Worm (Caenorhabditis elegans): Measurements from ENCODE around the gene prp-3.
A peak's percentile ranks its signal among the peaks of the same experiment; 100 is the strongest.
"Not testable (repeated sequence)": the region's sequence is repeated elsewhere in the genome, so short reads cannot be mapped to it uniquely, and the experiment has no call there.

Gene prp-3

DNA sequence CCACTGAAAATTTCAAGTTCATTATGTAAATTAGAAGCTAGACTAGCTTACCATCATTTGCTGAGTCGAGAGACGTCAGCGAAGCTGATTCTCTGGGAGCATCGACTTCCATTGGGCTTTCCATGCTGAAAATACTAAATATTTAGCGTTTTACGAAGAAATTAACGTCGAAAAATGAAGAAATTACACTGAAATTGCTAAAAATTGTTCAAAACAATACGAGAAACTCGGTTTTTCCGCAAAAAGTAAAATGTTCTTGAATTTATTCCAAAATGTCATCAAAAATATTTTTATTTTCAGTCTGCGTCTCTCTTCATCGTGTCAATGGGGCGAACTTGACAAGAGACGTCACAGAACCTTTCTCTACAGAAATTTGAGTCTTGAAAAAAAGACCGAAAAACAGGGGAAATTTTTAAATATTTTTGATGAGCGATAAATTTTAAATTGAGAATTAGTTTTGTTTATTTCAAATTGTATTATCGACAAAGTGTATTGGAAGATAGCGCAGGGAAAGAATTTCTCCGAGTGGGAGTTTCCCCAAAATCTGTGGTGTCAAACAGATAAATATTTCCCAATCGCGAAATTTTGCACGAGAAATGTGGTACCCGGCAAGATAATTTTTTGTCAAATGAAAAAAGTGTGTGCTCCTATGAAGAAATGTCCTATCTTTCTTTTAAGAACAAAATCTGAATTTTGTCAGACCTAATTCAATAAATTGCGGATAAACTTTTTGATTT is 32.8 kb upstream of the prp-3 start, which contains the start of gene ecps-1:
Gene ecps-1, minus strand, starts transcription at position 125 of the 737 bp plus-strand sequence.
- TF ChIP-seq mab-5 (tag; optimal IDR thresholded peaks at IDR 0.05) (no peak), lin-13 (tag; optimal IDR thresholded peaks at IDR 0.05) (peak; percentile 63), mep-1 (tag; optimal IDR thresholded peaks at IDR 0.05) (peak; percentile 98), lsy-2 (tag; optimal IDR thresholded peaks at IDR 0.05) (peak; percentile 74), ces-1 (GFP tag; optimal IDR thresholded peaks at IDR 0.05) (peak; percentile 85), M03D4.4 (tag; optimal IDR thresholded peaks at IDR 0.05) (no peak), nhr-237 (tag; optimal IDR thresholded peaks at IDR 0.05) (peak; percentile 88), nhr-12 (tag; optimal IDR thresholded peaks at IDR 0.05) (no peak), pha-4 (tag; optimal IDR thresholded peaks at IDR 0.05) (peak; percentile 66), nhr-2 (tag; optimal IDR thresholded peaks at IDR 0.05) (peak; percentile 20), cnd-1 (tag; optimal IDR thresholded peaks at IDR 0.05) (peak; percentile 24), ceh-39 (tag; optimal IDR thresholded peaks at IDR 0.05) (peak; percentile 81)

DNA sequence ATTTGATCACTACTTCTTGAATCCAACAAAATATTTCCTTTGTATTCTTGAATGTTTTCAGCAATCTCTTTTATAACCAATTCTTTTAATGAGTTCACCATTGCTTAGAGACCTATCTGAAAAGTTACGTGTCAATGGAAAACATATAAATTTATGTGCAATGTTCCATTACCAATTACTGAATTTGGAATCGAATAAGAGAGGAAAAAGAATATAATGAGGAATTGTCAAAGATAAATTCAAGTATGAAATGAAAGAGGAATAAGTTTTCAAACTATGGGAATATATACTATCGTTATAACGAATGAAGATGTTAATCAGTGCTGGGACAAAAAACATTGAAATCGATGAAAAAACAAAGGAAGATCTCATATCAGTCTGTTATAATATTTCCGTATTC is 23.2 kb upstream of the prp-3 start, which contains the start of gene H04D03.4:
Gene H04D03.4, minus strand, starts transcription at position 101 of the 400 bp plus-strand sequence.
- TF ChIP-seq bed-3 (GFP tag; optimal IDR thresholded peaks at IDR 0.05): no peak
- no peak for TF ChIP-seq mab-5 (tag; optimal IDR thresholded peaks at IDR 0.05)
- TF ChIP-seq pha-4 (tag; optimal IDR thresholded peaks at IDR 0.05): no peak
- TF ChIP-seq elt-3 (tag; optimal IDR thresholded peaks at IDR 0.05): no peak
- no peak for TF ChIP-seq lin-32 (GFP tag; optimal IDR thresholded peaks at IDR 0.05)

DNA sequence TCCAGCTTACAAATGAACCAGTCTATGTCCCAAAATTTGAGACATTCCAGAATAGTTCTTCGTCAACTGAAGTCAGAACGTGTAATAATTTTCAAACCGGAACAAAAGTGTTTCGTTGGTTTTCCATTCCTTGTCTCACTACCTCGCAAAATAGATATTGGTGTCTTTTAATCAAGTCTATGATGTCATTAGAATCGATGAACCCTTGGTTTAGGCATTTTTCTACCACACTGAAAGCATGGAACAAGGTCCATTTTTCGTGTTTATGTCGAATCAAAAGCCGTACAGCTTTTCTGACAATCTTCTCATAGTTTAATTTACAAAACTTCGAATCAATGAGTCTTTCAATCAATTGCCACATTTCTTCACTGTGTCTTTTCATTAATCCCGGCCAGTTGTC is 18.9 kb upstream of the prp-3 start, which contains the start of gene H04D03.7:
Gene H04D03.7, minus strand, starts transcription at position 101 of the 400 bp plus-strand sequence.
- TF ChIP-seq ham-2 (GFP tag; optimal IDR thresholded peaks at IDR 0.05) (no peak), lin-32 (GFP tag; optimal IDR thresholded peaks at IDR 0.05) (no peak), mls-2 (tag; optimal IDR thresholded peaks at IDR 0.05) (no peak), cnd-1 (tag; optimal IDR thresholded peaks at IDR 0.05) (no peak), elt-3 (tag; optimal IDR thresholded peaks at IDR 0.05) (no peak), zip-8 (tag; optimal IDR thresholded peaks at IDR 0.05) (no peak), nhr-28 (tag; optimal IDR thresholded peaks at IDR 0.05) (no peak), elt-1 (tag; optimal IDR thresholded peaks at IDR 0.05; ENCODE audit: borderline replicate concordance, insufficient read depth) (no peak), ceh-43 (GFP tag; optimal IDR thresholded peaks at IDR 0.05) (no peak), M03D4.4 (tag; optimal IDR thresholded peaks at IDR 0.05) (no peak), mep-1 (tag; optimal IDR thresholded peaks at IDR 0.05) (no peak), unc-39 (tag; optimal IDR thresholded peaks at IDR 0.05) (no peak), snpc-4 (tag; optimal IDR thresholded peaks at IDR 0.05) (no peak)

DNA sequence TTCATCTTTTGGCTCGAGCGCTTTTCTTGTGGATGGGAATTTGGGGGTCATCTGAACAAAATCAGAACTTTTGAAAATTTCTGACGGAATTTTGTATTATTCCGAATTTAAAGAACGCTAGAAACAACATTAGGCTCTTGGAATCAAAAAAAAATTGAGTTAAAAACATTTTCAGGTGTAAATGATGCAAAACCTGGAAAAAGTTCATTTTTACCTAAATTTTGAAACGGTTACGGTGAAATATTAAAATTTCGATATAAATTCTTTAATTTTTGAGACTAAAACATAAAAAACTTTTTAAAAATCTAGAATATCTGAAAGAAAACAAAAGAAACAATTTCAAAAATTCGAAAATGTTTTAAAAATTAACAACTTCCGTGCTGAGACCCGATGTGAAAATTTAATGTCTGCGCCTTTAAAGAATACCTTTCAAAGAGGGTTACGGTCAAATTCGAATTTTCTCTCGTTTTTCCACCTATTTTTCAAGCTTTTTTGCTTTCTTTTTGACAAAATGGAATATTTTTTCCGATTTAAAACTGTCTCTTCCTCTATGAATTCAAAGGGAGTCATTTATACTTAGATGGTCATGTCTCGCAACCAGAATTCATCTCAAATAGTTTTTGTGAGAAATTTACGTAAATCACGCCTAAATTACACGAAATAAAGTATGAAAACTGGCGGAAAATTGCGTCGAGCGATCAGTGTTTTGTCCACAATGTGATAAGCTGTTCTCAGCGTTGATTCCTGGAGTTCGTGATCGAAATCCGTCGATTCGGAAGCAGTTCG is 14.8 kb upstream of the prp-3 start, which contains the start of the genes H04D03.2 and ecps-2:
Gene H04D03.2, minus strand, starts transcription at position 51 of the 786 bp plus-strand sequence.
Gene ecps-2, plus strand, starts transcription at position 736 of the 786 bp plus-strand sequence.
- TF ChIP-seq lin-13 (tag; optimal IDR thresholded peaks at IDR 0.05) (no peak), mep-1 (tag; optimal IDR thresholded peaks at IDR 0.05) (no peak), unc-39 (tag; optimal IDR thresholded peaks at IDR 0.05) (no peak), M03D4.4 (tag; optimal IDR thresholded peaks at IDR 0.05) (no peak), cnd-1 (tag; optimal IDR thresholded peaks at IDR 0.05) (no peak), tbx-8 (GFP tag; optimal IDR thresholded peaks at IDR 0.05) (no peak), ces-1 (GFP tag; optimal IDR thresholded peaks at IDR 0.05) (no peak), sptf-1 (tag; optimal IDR thresholded peaks at IDR 0.05) (no peak), ztf-11 (tag; optimal IDR thresholded peaks at IDR 0.05) (no peak)

DNA sequence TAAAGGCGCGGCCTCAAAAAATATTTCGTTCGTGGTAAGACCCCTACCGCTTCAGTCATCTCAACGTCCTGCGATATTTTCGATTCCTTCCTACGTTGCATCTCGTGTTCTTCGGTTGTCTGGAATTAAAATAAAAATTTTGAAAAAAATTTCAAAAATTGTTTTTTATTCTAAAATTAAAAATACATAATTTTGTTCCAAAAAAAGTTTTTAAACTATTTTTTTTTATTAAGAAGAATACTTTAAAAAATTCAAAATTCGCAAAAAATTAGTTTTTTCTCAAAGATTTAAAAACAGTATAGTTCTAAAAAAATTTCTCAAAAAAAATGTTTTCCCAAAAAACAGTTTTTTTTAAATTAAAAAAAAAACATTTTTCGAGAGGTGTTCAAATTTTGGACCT is 11.0 kb upstream of the prp-3 start, which contains the start of gene H04D03.6:
Gene H04D03.6, minus strand, starts transcription at position 101 of the 400 bp plus-strand sequence.
- TF ChIP-seq sptf-1 (tag; optimal IDR thresholded peaks at IDR 0.05); mls-2 (tag; optimal IDR thresholded peaks at IDR 0.05); ham-2 (GFP tag; optimal IDR thresholded peaks at IDR 0.05): not testable (repeated sequence)

All from whole organism, mixed stage, embryonic.